Fruit fly (Drosophila melanogaster): ENCODE data around the gene CG13361.

DNA sequence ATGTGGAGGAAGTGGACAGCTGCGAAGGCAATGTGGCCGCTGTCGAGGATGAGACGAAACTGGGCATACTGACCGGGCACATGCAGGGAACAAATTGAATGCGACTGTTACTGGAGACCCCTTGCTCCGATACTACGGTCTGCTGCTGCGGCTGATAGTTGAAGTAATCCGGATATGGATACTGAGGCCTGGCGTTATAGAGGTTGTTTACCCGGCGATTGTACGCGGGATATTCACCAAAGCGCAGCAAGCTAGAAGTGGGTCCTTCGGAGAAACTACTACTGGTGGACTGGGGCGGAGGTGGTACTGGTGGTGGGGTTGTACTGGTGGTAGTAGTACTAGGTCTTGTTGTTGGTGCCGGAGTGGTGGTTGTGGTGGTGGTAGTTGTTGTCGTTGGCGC is 3.4 kb downstream of the CG13361 start, which contains the start of gene CG5254:
- TF ChIP-seq Crg-1 (GFP tag; optimal IDR thresholded peaks at IDR 0.05) (no peak), CG12768 (GFP tag; optimal IDR thresholded peaks at IDR 0.05) (no peak), Hr96 (GFP tag; optimal IDR thresholded peaks at IDR 0.05) (no peak), pad (GFP tag; optimal IDR thresholded peaks at IDR 0.05) (no peak), cic (GFP tag; optimal IDR thresholded peaks at IDR 0.05) (no peak), CG1620 (GFP tag; optimal IDR thresholded peaks at IDR 0.05) (no peak), Mnt (GFP tag; optimal IDR thresholded peaks at IDR 0.05) (no peak), kay (GFP tag; ENCODE audit: borderline replicate concordance) (no peak), tj (GFP tag; optimal IDR thresholded peaks at IDR 0.05) (no peak), ovo (GFP tag; optimal IDR thresholded peaks at IDR 0.05) (no peak), CG33017 (tag; optimal IDR thresholded peaks at IDR 0.05) (no peak), CG7101 (tag; optimal IDR thresholded peaks at IDR 0.05) (no peak), bab1 (GFP tag; optimal IDR thresholded peaks at IDR 0.05) (no peak)
